Fruit fly (Drosophila melanogaster) whole organism, adult: ENCODE results near the gene viaf.

Experiments
- CG11617 ChIP-seq: fragments of 200-800 bp; sonication (Bioruptor generic); optimal IDR thresholded peaks from 2 replicates; lab custom pipeline; 2017; ENCODE audit warnings: mild to moderate bottlenecking, missing biosample characterization, missing genetic modification reagents, missing genetic modification characterization
- CG12768 ChIP-seq: fragments of 200-800 bp; sonication (Bioruptor generic); optimal IDR thresholded peaks from 2 replicates; lab custom pipeline; 2017; ENCODE audit warnings: missing biosample characterization, missing genetic modification characterization, mild to moderate bottlenecking, moderate library complexity, missing genetic modification reagents
- CG14711 ChIP-seq: fragments of 200-800 bp; sonication (Bioruptor generic); optimal IDR thresholded peaks from 2 replicates; lab custom pipeline; 2018; ENCODE audit warnings: missing biosample characterization, mild to moderate bottlenecking, missing genetic modification characterization, moderate library complexity
- CG1620 ChIP-seq: fragments of 200-800 bp; sonication (Bioruptor generic); optimal IDR thresholded peaks from 2 replicates; lab custom pipeline; 2016; ENCODE audit warnings: missing biosample characterization, missing genetic modification characterization
- CG33017 ChIP-seq: fragments of 200-800 bp; sonication (Bioruptor generic); optimal IDR thresholded peaks from 2 replicates; lab custom pipeline; 2018; ENCODE audit warnings: missing biosample characterization, mild to moderate bottlenecking, missing genetic modification characterization, moderate library complexity
- CG5204 ChIP-seq: fragments of 200-800 bp; sonication (Bioruptor generic); optimal IDR thresholded peaks from 2 replicates; lab custom pipeline; 2016; ENCODE audit warnings: missing biosample characterization, missing genetic modification characterization
- CG7045 ChIP-seq: fragments of 200-800 bp; sonication (Bioruptor generic); optimal IDR thresholded peaks from 2 replicates; lab custom pipeline; 2017; ENCODE audit warnings: missing biosample characterization, mild to moderate bottlenecking, missing genetic modification characterization
- CG7101 ChIP-seq: fragments of 200-800 bp; sonication (Bioruptor generic); optimal IDR thresholded peaks from 2 replicates; lab custom pipeline; 2018; ENCODE audit warnings: missing biosample characterization, mild to moderate bottlenecking, missing genetic modification characterization, moderate library complexity
- Clk ChIP-seq: fragments of 200-800 bp; sonication (Bioruptor generic); optimal IDR thresholded peaks from 2 replicates; lab custom pipeline; 2017; ENCODE audit warnings: missing biosample characterization, missing genetic modification characterization
- Crg-1 ChIP-seq: fragments of 200-800 bp; sonication (Bioruptor generic); optimal IDR thresholded peaks from 2 replicates; lab custom pipeline; 2016; ENCODE audit warnings: missing biosample characterization, missing genetic modification characterization
- Hr96 ChIP-seq: fragments of 200-800 bp; sonication (Bioruptor generic); optimal IDR thresholded peaks from 2 replicates; lab custom pipeline; 2016; ENCODE audit warnings: missing biosample characterization, missing genetic modification characterization
- Mnt ChIP-seq: fragments of 200-800 bp; sonication (Bioruptor generic); optimal IDR thresholded peaks from 2 replicates; lab custom pipeline; 2016; ENCODE audit warnings: missing biosample characterization, mild to moderate bottlenecking, missing genetic modification characterization
- bab1 ChIP-seq: fragments of 200-800 bp; sonication (Bioruptor generic); optimal IDR thresholded peaks from 3 replicates; lab custom pipeline; 2019; ENCODE audit warnings: missing biosample characterization, mild to moderate bottlenecking, missing genetic modification characterization, moderate library complexity
- cic ChIP-seq: fragments of 200-800 bp; sonication (Bioruptor generic); optimal IDR thresholded peaks from 2 replicates; lab custom pipeline; 2017; ENCODE audit warnings: missing biosample characterization, mild to moderate bottlenecking, missing genetic modification characterization, moderate library complexity
- cnc ChIP-seq, 2 experiments: fragments of >200 bp; optimal IDR thresholded peaks; 2 replicates each; lab custom pipeline; 2017
- kay ChIP-seq: fragments of 200-800 bp; sonication (Bioruptor generic); peaks from one replicate; lab custom pipeline; 2016; ENCODE audit warnings: missing biosample characterization, missing genetic modification characterization, borderline replicate concordance
- ovo ChIP-seq: fragments of 200-800 bp; sonication (Bioruptor generic); optimal IDR thresholded peaks from 2 replicates; lab custom pipeline; 2016; ENCODE audit warnings: missing biosample characterization, missing genetic modification characterization
- pad ChIP-seq: fragments of 200-800 bp; sonication (Bioruptor generic); optimal IDR thresholded peaks from 3 replicates; lab custom pipeline; 2017; ENCODE audit warnings: missing biosample characterization, missing genetic modification characterization, mild to moderate bottlenecking, moderate library complexity, missing genetic modification reagents
- tj ChIP-seq: fragments of 200-800 bp; sonication (Bioruptor generic); optimal IDR thresholded peaks from 3 replicates; lab custom pipeline; 2017; ENCODE audit warnings: missing biosample characterization, mild to moderate bottlenecking, missing genetic modification characterization, moderate library complexity
- toe ChIP-seq: fragments of 200-800 bp; sonication (Bioruptor generic); optimal IDR thresholded peaks from 2 replicates; lab custom pipeline; 2016; ENCODE audit warnings: missing biosample characterization, missing genetic modification characterization

Gene viaf

dm6 chr3L:11992960-11993359 is at the start of gene viaf:
TSS of gene viaf (minus strand) at chr3L:11993179.
- TF ChIP-seq toe (GFP tag; lab: Kevin White, UChicago) (peak; percentile 26), CG11617 (peak; percentile 31), Crg-1 (GFP tag; lab: Kevin White, UChicago) (no peak), pad (GFP tag; lab: Kevin White, UChicago) (no peak), CG5204 (peak; percentile 3), cic (GFP tag; lab: Kevin White, UChicago) (no peak), CG1620 (GFP tag; lab: Kevin White, UChicago) (peak; percentile 27), bab1 (GFP tag; lab: Kevin White, UChicago) (peak; percentile 78), Mnt (peak; percentile 53), CG12768 (GFP tag; lab: Kevin White, UChicago) (no peak), Clk (GFP tag; lab: Kevin White, UChicago) (no peak), CG7045 (GFP tag; lab: Kevin White, UChicago) (no peak), CG33017 (tag; lab: Kevin White, UChicago) (no peak), tj (GFP tag; lab: Kevin White, UChicago) (no peak), Hr96 (no peak), CG14711 (tag; lab: Kevin White, UChicago) (peak; percentile 17), CG7101 (tag; lab: Kevin White, UChicago) (peak; percentile 46), cnc (optimal IDR thresholded peaks at IDR 0.05; lab: Kevin White, UChicago) (no peak), ovo (GFP tag; lab: Kevin White, UChicago) (no peak), kay (GFP tag; lab: Kevin White, UChicago) (peak; percentile 99)

dm6 chr3L:12042087-12042486 is 49.1 kb upstream of the viaf start, which contains the start of gene CG6793:
TSS of gene CG6793 (plus strand) at chr3L:12042387.
- no peak for TF ChIP-seq Crg-1 (GFP tag; lab: Kevin White, UChicago)
- no peak for TF ChIP-seq Hr96
- TF ChIP-seq bab1 (GFP tag; lab: Kevin White, UChicago): no peak
- TF ChIP-seq CG7045 (GFP tag; lab: Kevin White, UChicago): no peak
- no peak for TF ChIP-seq pad (GFP tag; lab: Kevin White, UChicago)
- no peak for TF ChIP-seq cnc (optimal IDR thresholded peaks at IDR 0.05; lab: Kevin White, UChicago)
- no peak for TF ChIP-seq Mnt
- TF ChIP-seq CG7101 (tag; lab: Kevin White, UChicago): no peak
- no peak for TF ChIP-seq tj (GFP tag; lab: Kevin White, UChicago)
- no peak for TF ChIP-seq kay (GFP tag; lab: Kevin White, UChicago)
- no peak for TF ChIP-seq CG5204
- TF ChIP-seq cic (GFP tag; lab: Kevin White, UChicago): no peak
- no peak for TF ChIP-seq toe (GFP tag; lab: Kevin White, UChicago)
- TF ChIP-seq Clk (GFP tag; lab: Kevin White, UChicago): no peak
- no peak for TF ChIP-seq ovo (GFP tag; lab: Kevin White, UChicago)
- no peak for TF ChIP-seq CG33017 (tag; lab: Kevin White, UChicago)
- no peak for TF ChIP-seq CG1620 (GFP tag; lab: Kevin White, UChicago)

dm6 chr3L:12040313-12040924 is 47.4 kb upstream of the viaf start:
- TF ChIP-seq Crg-1 (GFP tag; lab: Kevin White, UChicago): no peak
- peak; percentile 52 for TF ChIP-seq cic (GFP tag; lab: Kevin White, UChicago)
- no peak for TF ChIP-seq CG11617

dm6 chr3L:12039084-12039483 is 46.1 kb upstream of the viaf start:
- TF ChIP-seq toe (GFP tag; lab: Kevin White, UChicago) (no peak), kay (GFP tag; lab: Kevin White, UChicago) (no peak), CG11617 (no peak), Clk (GFP tag; lab: Kevin White, UChicago) (no peak), cic (GFP tag; lab: Kevin White, UChicago) (no peak), Mnt (no peak), pad (GFP tag; lab: Kevin White, UChicago) (no peak), CG7101 (tag; lab: Kevin White, UChicago) (no peak)

dm6 chr3L:12037449-12038163 is 44.6 kb upstream of the viaf start:
- TF ChIP-seq pad (GFP tag; lab: Kevin White, UChicago): no peak
- TF ChIP-seq CG7045 (GFP tag; lab: Kevin White, UChicago): no peak
- no peak for TF ChIP-seq ovo (GFP tag; lab: Kevin White, UChicago)
- no peak for TF ChIP-seq CG14711 (tag; lab: Kevin White, UChicago)
- TF ChIP-seq CG5204: no peak
- no peak for TF ChIP-seq cnc (optimal IDR thresholded peaks at IDR 0.05; lab: Kevin White, UChicago)
- no peak for TF ChIP-seq CG11617
- TF ChIP-seq tj (GFP tag; lab: Kevin White, UChicago): no peak
- TF ChIP-seq kay (GFP tag; lab: Kevin White, UChicago): no peak
- TF ChIP-seq toe (GFP tag; lab: Kevin White, UChicago): no peak
- TF ChIP-seq CG12768 (GFP tag; lab: Kevin White, UChicago): no peak
- TF ChIP-seq Hr96: no peak
- no peak for TF ChIP-seq Clk (GFP tag; lab: Kevin White, UChicago)
- TF ChIP-seq CG7101 (tag; lab: Kevin White, UChicago): no peak
- no peak for TF ChIP-seq CG33017 (tag; lab: Kevin White, UChicago)
- no peak for TF ChIP-seq cic (GFP tag; lab: Kevin White, UChicago)
- no peak for TF ChIP-seq Crg-1 (GFP tag; lab: Kevin White, UChicago)
